Fruit fly (Drosophila melanogaster): Measurements from ENCODE around the gene CG15544.
A peak's percentile ranks its signal among the peaks of the same experiment; 100 is the strongest.

CG15544 gene

dm6 chr3R:30806490-30807195, 21.0 kb upstream of the CG15544 start, which contains the start of the genes wts and dj-1beta (continued):
- TF ChIP-seq gt (GFP tag; IDR thresholded peaks at IDR 0.05): no peak
- peak in 1 of 2 experiments; percentile 9 for TF ChIP-seq crp (GFP tag; optimal IDR thresholded peaks at IDR 0.05)
- TF ChIP-seq CG1603 (tag; optimal IDR thresholded peaks at IDR 0.05): peak; percentile 66
- TF ChIP-seq CG4282 (GFP tag; optimal IDR thresholded peaks at IDR 0.05): no peak
- TF ChIP-seq zen (tag; optimal IDR thresholded peaks at IDR 0.05): no peak
- peak; percentile 94 for TF ChIP-seq Opbp (GFP tag; IDR thresholded peaks at IDR 0.05; ENCODE audit: partially characterized antibody)
- peak; percentile 52 for TF ChIP-seq CG14710 (tag; optimal IDR thresholded peaks at IDR 0.05)
- peak; percentile 20 for TF ChIP-seq CG2120 (GFP tag; optimal IDR thresholded peaks at IDR 0.05)
- no peak for TF ChIP-seq CG9817 (tag; optimal IDR thresholded peaks at IDR 0.05)
- TF ChIP-seq E2f2 (GFP tag; IDR thresholded peaks at IDR 0.05): peak; percentile 94
- TF ChIP-seq CG2116 (GFP tag; optimal IDR thresholded peaks at IDR 0.05): peak; percentile 92
- TF ChIP-seq Dip2 (GFP tag; IDR thresholded peaks at IDR 0.05): no peak
- no peak for TF ChIP-seq Nf-YB (GFP tag; optimal IDR thresholded peaks at IDR 0.05)
- peak; percentile 92 for TF ChIP-seq ato (GFP tag; IDR thresholded peaks at IDR 0.05; ENCODE audit: partially characterized antibody)
- TF ChIP-seq CG15514 (GFP tag; optimal IDR thresholded peaks at IDR 0.05): peak; percentile 22
- TF ChIP-seq CG6791 (GFP tag; IDR thresholded peaks at IDR 0.05; ENCODE audit: partially characterized antibody): peak; percentile 97
- TF ChIP-seq wor (GFP tag; IDR thresholded peaks at IDR 0.05): no peak
- TF ChIP-seq btn (GFP tag; optimal IDR thresholded peaks at IDR 0.05): no peak
- TF ChIP-seq Bteb2 (GFP tag; optimal IDR thresholded peaks at IDR 0.05): no peak
- TF ChIP-seq CG31388 (GFP tag; optimal IDR thresholded peaks at IDR 0.05): no peak
- peak; percentile 91 for TF ChIP-seq Dll (GFP tag; IDR thresholded peaks at IDR 0.05; ENCODE audit: partially characterized antibody)
- TF ChIP-seq CG12391 (tag; optimal IDR thresholded peaks at IDR 0.05): peak; percentile 43
- TF ChIP-seq Dp (GFP tag; optimal IDR thresholded peaks at IDR 0.05): peak; percentile 94
- TF ChIP-seq Rx (GFP tag; IDR thresholded peaks at IDR 0.05): no peak
- no peak for TF ChIP-seq CG32772 (GFP tag; IDR thresholded peaks at IDR 0.05)
- no peak for TF ChIP-seq CG12744 (GFP tag; optimal IDR thresholded peaks at IDR 0.05)
- peak in 1 of 2 experiments; percentile 13 for TF ChIP-seq eve (GFP tag; optimal IDR thresholded peaks at IDR 0.05)
- TF ChIP-seq pita (GFP tag; optimal IDR thresholded peaks at IDR 0.05): peak; percentile 66
- TF ChIP-seq scrt (GFP tag; optimal IDR thresholded peaks at IDR 0.05): no peak
- no peak for TF ChIP-seq CG17385 (GFP tag; optimal IDR thresholded peaks at IDR 0.05)
- no peak for TF ChIP-seq chif (GFP tag; optimal IDR thresholded peaks at IDR 0.05)
- TF ChIP-seq lmd (GFP tag; IDR thresholded peaks at IDR 0.05): no peak
- no peak for TF ChIP-seq CG6689 (GFP tag; IDR thresholded peaks at IDR 0.05)
- no peak for TF ChIP-seq CG2678 (tag; optimal IDR thresholded peaks at IDR 0.05)
- TF ChIP-seq Mes4 (GFP tag; optimal IDR thresholded peaks at IDR 0.05): no peak
- TF ChIP-seq CG10209 (GFP tag; optimal IDR thresholded peaks at IDR 0.05): no peak
- TF ChIP-seq nmo (GFP tag; optimal IDR thresholded peaks at IDR 0.05): peak; percentile 54
- TF ChIP-seq Scr (GFP tag; IDR thresholded peaks at IDR 0.05; ENCODE audit: partially characterized antibody): peak; percentile 93
- no peak for TF ChIP-seq mam (GFP tag; optimal IDR thresholded peaks at IDR 0.05)
- no peak for TF ChIP-seq Jarid2 (GFP tag; optimal IDR thresholded peaks at IDR 0.05)
- TF ChIP-seq ftz-f1 (GFP tag; optimal IDR thresholded peaks at IDR 0.05): no peak
- peak; percentile 23 for TF ChIP-seq CG11504 (tag; optimal IDR thresholded peaks at IDR 0.05)
- TF ChIP-seq CG5180 (GFP tag; optimal IDR thresholded peaks at IDR 0.05): no peak
- no peak for TF ChIP-seq pum (GFP tag; optimal IDR thresholded peaks at IDR 0.05)
- peak; percentile 88 for TF ChIP-seq inv (GFP tag; IDR thresholded peaks at IDR 0.05; ENCODE audit: partially characterized antibody)
- TF ChIP-seq jing (GFP tag; optimal IDR thresholded peaks at IDR 0.05): no peak
- TF ChIP-seq row (GFP tag; IDR thresholded peaks at IDR 0.05): peak; percentile 45; the same call in 2 of the 3 replicates
- peak; percentile 89 for TF ChIP-seq zen2 (GFP tag; IDR thresholded peaks at IDR 0.05; ENCODE audit: partially characterized antibody)
- TF ChIP-seq dimm (GFP tag; IDR thresholded peaks at IDR 0.05): no peak

All from whole organism, embryonic.